Fruit fly (Drosophila melanogaster) whole organism, wandering third instar larva: Measurements from ENCODE around the gene CG31244.
A peak's percentile ranks its signal among the peaks of the same experiment; 100 is the strongest.

Experiments used
- Hnf4 ChIP-seq: fragments of 200-800 bp; sonication (Bioruptor generic); optimal IDR thresholded peaks from 2 replicates; lab custom pipeline; 2016; ENCODE audit warnings: missing biosample characterization, mild to moderate bottlenecking, missing genetic modification characterization
- Hr78 ChIP-seq: fragments of >200 bp; optimal IDR thresholded peaks from 2 replicates; lab custom pipeline; 2017; ENCODE audit warnings: missing biosample characterization, missing genetic modification characterization
- Mio ChIP-seq: sonication (Bioruptor generic); optimal IDR thresholded peaks from 2 replicates; lab custom pipeline; 2016; ENCODE audit warnings: missing biosample characterization, missing genetic modification characterization
- Myc ChIP-seq: fragments of >200 bp; optimal IDR thresholded peaks from 2 replicates; lab custom pipeline; 2017
- Vsx2 ChIP-seq: fragments of 200-300, 225-300 bp; sonication (Bioruptor generic); optimal IDR thresholded peaks from 2 replicates; lab custom pipeline; 2018; ENCODE audit warnings: missing biosample characterization, missing genetic modification characterization; ENCODE audit not compliant: partially characterized antibody
- brk ChIP-seq: fragments of 200-800 bp; sonication (Bioruptor generic); optimal IDR thresholded peaks from 2 replicates; lab custom pipeline; 2016; ENCODE audit warnings: missing biosample characterization, mild to moderate bottlenecking, missing genetic modification characterization
- dl ChIP-seq, 2 experiments: fragments of 175-275, 200-275 bp in 1 of 2; fragments of 200-275 bp in 1 of 2; sonication (Bioruptor generic); optimal IDR thresholded peaks; lab custom pipeline; 2018; ENCODE audit warnings: mild to moderate bottlenecking in 2 of 2, missing biosample characterization in 2 of 2, missing genetic modification characterization in 2 of 2, moderate library complexity in 2 of 2; ENCODE audit not compliant: partially characterized antibody in 2 of 2, insufficient read depth in 1 of 2
- dsf ChIP-seq: sonication (Bioruptor generic); optimal IDR thresholded peaks from 2 replicates; lab custom pipeline; 2016; ENCODE audit warnings: missing biosample characterization, missing genetic modification characterization, borderline replicate concordance
- fru ChIP-seq: fragments of 200-800 bp; sonication (Bioruptor generic); optimal IDR thresholded peaks from 3 replicates; lab custom pipeline; 2016; ENCODE audit warnings: missing biosample characterization, mild to moderate bottlenecking, missing genetic modification characterization
- h ChIP-seq: fragments of 200-800 bp; sonication (Bioruptor generic); optimal IDR thresholded peaks from 3 replicates; lab custom pipeline; 2016; ENCODE audit warnings: missing biosample characterization, mild to moderate bottlenecking, missing genetic modification characterization
- pan ChIP-seq: fragments of >200 bp; optimal IDR thresholded peaks from 2 replicates; lab custom pipeline; 2017
- psq ChIP-seq: fragments of 200-800 bp; sonication (Bioruptor generic); optimal IDR thresholded peaks from 3 replicates; lab custom pipeline; 2017; ENCODE audit warnings: missing biosample characterization, mild to moderate bottlenecking, missing genetic modification characterization, moderate library complexity
- sage ChIP-seq: fragments of 200-800 bp; sonication (Bioruptor generic); optimal IDR thresholded peaks from 2 replicates; lab custom pipeline; 2016; ENCODE audit warnings: missing biosample characterization, mild to moderate bottlenecking, missing genetic modification characterization

- TF ChIP-seq Mio (GFP tag; lab: Kevin White, UChicago): peak; percentile 57
- TF ChIP-seq h: peak; percentile 95
- peak; percentile 90 for TF ChIP-seq psq (GFP tag; lab: Kevin White, UChicago)
- peak; percentile 21 for TF ChIP-seq Myc (lab: Kevin White, UChicago)
- TF ChIP-seq fru (GFP tag; lab: Kevin White, UChicago): peak; percentile 93
- TF ChIP-seq dsf (GFP tag; lab: Kevin White, UChicago): peak; percentile 91
- TF ChIP-seq Vsx2 (GFP tag; lab: Kevin White, UChicago): no peak
- no peak for TF ChIP-seq Hr78 (GFP tag; lab: Kevin White, UChicago)
- TF ChIP-seq dl (GFP tag; optimal IDR thresholded peaks at IDR 0.05; lab: Kevin White, UChicago; ENCODE audit: insufficient read depth in 1 of 2, partially characterized antibody in 2 of 2): no peak
- peak; percentile 94 for TF ChIP-seq Hnf4 (GFP tag; lab: Kevin White, UChicago)
- peak; percentile 75 for TF ChIP-seq sage
- TF ChIP-seq brk (GFP tag; lab: Kevin White, UChicago): peak; percentile 95
- TF ChIP-seq pan (lab: Kevin White, UChicago): no peak
Observed at dm6 chr3R:19403096-19403515, 4.7 kb upstream of the CG31244 start, which contains the start of the genes Ino80 and Aptx.
